Worm (Caenorhabditis elegans) whole organism, young adult: ENCODE data around the gene T24E12.12.

Source experiments
- B0336.3 ChIP-seq: fragments of 200-800 bp; sonication (Bioruptor generic); IDR thresholded peaks from 2 replicates; pipeline ENCODE4 v1.3.6; 2022; ENCODE audit warnings: missing genetic modification characterization, missing compliant biosample characterization
- akir-1 ChIP-seq: fragments of 200-800 bp; sonication (Bioruptor generic); optimal IDR thresholded peaks from 2 replicates; lab custom pipeline; 2018; ENCODE audit warnings: mild to moderate bottlenecking, missing genetic modification characterization, moderate library complexity, missing compliant biosample characterization
- cebp-2 ChIP-seq: fragments of 200-800 bp; sonication (Bioruptor generic); IDR thresholded peaks from 2 replicates; pipeline ENCODE4 v1.3.6; 2022; ENCODE audit warnings: missing genetic modification characterization, missing compliant biosample characterization
- dpl-1 ChIP-seq: fragments of 150-350 bp; optimal IDR thresholded peaks from 2 replicates; lab custom pipeline; 2014; ENCODE audit warnings: missing biosample characterization, missing genetic modification reagents, missing genetic modification characterization
- ets-4 ChIP-seq: fragments of 200-800 bp; sonication (Bioruptor generic); optimal IDR thresholded peaks from 2 replicates; lab custom pipeline; 2018; ENCODE audit warnings: mild to moderate bottlenecking, missing genetic modification characterization, missing compliant biosample characterization
- snpc-4 ChIP-seq, 5 experiments: fragments of 150-350 bp in 1 of 5; sonication (generic microtip) in 4 of 5; optimal IDR thresholded peaks; 2 replicates each; lab custom pipeline; 2014 to 2018; ENCODE audit warnings: missing genetic modification characterization in 5 of 5, missing biosample characterization in 3 of 5, antibody characterized with exemption in 2 of 5, mild to moderate bottlenecking in 2 of 5, missing compliant biosample characterization in 2 of 5, missing genotype in 2 of 5, moderate library complexity in 2 of 5, missing genetic modification reagents in 1 of 5
- ztf-3 ChIP-seq: fragments of 200-800 bp; sonication (Bioruptor generic); optimal IDR thresholded peaks from 2 replicates; lab custom pipeline; 2018; ENCODE audit warnings: mild to moderate bottlenecking, missing genetic modification characterization, missing compliant biosample characterization

DNA sequence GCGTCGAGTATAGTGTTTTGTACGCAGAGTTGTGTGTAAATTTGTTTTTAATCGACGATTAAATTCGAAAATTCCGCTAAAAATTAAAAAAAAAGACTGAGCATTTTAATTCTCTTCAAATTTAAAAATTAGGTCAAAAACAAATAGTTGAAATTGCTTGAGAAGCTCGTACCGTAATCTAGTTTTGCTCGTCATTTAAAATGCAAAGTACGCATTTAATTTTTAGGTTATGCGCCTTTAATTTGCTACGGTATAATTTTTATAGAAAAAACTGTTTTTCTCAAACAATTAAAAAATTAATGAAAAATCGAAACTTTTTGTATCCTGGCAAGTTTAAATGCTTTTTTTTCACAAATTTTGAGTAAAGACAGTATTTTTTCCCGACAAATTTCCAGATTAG lies 49.6 kb downstream of the T24E12.12 start:
- TF ChIP-seq cebp-2 (GFP tag; lab: Robert Waterston, UW): no peak
- no peak for TF ChIP-seq snpc-4 (GFP tag; optimal IDR thresholded peaks at IDR 0.05; lab: Kevin White, UChicago)
- no peak for TF ChIP-seq snpc-4 (tag; optimal IDR thresholded peaks at IDR 0.05; lab: Kevin White, UChicago)
- TF ChIP-seq dpl-1 (GFP tag; lab: Kevin White, UChicago): no peak
- TF ChIP-seq ets-4: no peak
- no peak for TF ChIP-seq akir-1 (GFP tag; lab: Kevin White, UChicago)
- no peak for TF ChIP-seq B0336.3 (GFP tag; lab: Robert Waterston, UW)
- no peak for TF ChIP-seq ztf-3 (GFP tag; lab: Kevin White, UChicago)
